Fruit fly (Drosophila melanogaster) whole organism: ENCODE data around the gene CG3308.

Experiments used
- CG8478 ChIP-seq: fragments of >200 bp; optimal IDR thresholded peaks from 2 replicates; lab custom pipeline; 2018; ENCODE audit warnings: inconsistent platforms
- pan ChIP-seq: fragments of >200 bp; optimal IDR thresholded peaks from 2 replicates; lab custom pipeline; 2017
- usp ChIP-seq: fragments of >200 bp; optimal IDR thresholded peaks from 2 replicates; lab custom pipeline; 2017; ENCODE audit warnings: missing biosample characterization, missing genetic modification characterization, mixed read lengths

dm6 chr3R:21252478-21252877, 21.1 kb downstream of the CG3308 start:
- TF ChIP-seq CG8478 (no peak), usp (no peak), pan (lab: Kevin White, UChicago) (no peak)
